Worm (Caenorhabditis elegans) whole organism, early embryonic: ENCODE results near the gene Y37E11B.1.

Experiments used
- aly-1 ChIP-seq: sonication (generic microtip); optimal IDR thresholded peaks from 2 replicates; lab custom pipeline; 2016; ENCODE audit warnings: missing genetic modification characterization, missing compliant biosample characterization
- ama-1 ChIP-seq: fragments of 150-350 bp; optimal IDR thresholded peaks from 2 replicates; lab custom pipeline; 2014
- ets-7 ChIP-seq: sonication (generic microtip); optimal IDR thresholded peaks from 2 replicates; lab custom pipeline; 2016; ENCODE audit warnings: missing genotype, missing genetic modification characterization, missing compliant biosample characterization
- hmg-4 ChIP-seq: fragments of 200-800 bp; sonication (Bioruptor generic); optimal IDR thresholded peaks from 2 replicates; lab custom pipeline; 2018; ENCODE audit warnings: mild to moderate bottlenecking, missing genetic modification characterization, missing compliant biosample characterization
- hnd-1 ChIP-seq: sonication (generic microtip); optimal IDR thresholded peaks from 2 replicates; lab custom pipeline; 2016; ENCODE audit warnings: missing genetic modification characterization, missing compliant biosample characterization
- pes-1 ChIP-seq: fragments of 200-800 bp; sonication (Bioruptor generic); IDR thresholded peaks from 2 replicates; pipeline ENCODE4 v1.3.6; 2022; ENCODE audit warnings: missing genetic modification reagents, missing genetic modification characterization, missing compliant biosample characterization

DNA sequence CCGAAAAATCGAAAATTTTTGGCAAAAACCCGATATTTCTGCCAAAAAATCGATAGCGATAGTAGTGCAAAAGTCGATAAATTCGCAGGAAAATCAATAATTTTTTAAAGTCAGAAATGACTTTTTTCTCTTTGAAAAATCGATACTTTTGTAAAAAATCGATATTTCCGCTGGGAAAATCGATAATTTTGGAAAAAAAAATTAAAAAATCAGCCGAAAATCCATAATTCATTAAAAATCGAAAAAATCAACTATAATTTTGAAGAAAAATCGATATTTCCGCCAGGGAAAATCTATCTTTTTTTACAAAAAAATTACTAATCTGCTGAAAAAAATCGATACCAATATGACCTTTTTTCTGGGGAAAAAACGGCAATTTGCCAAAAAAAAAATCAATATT, 47.9 kb upstream of the Y37E11B.1 start:
- no peak for TF ChIP-seq hnd-1 (tag; lab: Kevin White, UChicago)
- TF ChIP-seq hmg-4 (GFP tag; lab: Kevin White, UChicago), result no peak
- TF ChIP-seq aly-1, result no peak
- TF ChIP-seq pes-1 (GFP tag; lab: Robert Waterston, UW), result no peak
- TF ChIP-seq ama-1 (lab: Kevin White, UChicago), result no peak
- no peak for TF ChIP-seq ets-7 (tag; lab: Kevin White, UChicago)
